Worm (Caenorhabditis elegans) whole organism, L3 larva: ENCODE data around the gene ttr-31.

ENCODE experiments used
- R02D3.7 ChIP-seq: fragments of 150-350 bp; optimal IDR thresholded peaks from 2 replicates; lab custom pipeline; 2014; ENCODE audit warnings: missing biosample characterization, missing genetic modification characterization
- ZK546.5 ChIP-seq: sonication (generic microtip); optimal IDR thresholded peaks from 2 replicates; lab custom pipeline; 2017; ENCODE audit warnings: missing biosample characterization, missing genetic modification characterization
- aly-2 ChIP-seq: fragments of 150-350 bp; optimal IDR thresholded peaks from 2 replicates; lab custom pipeline; 2014; ENCODE audit warnings: missing biosample characterization, missing genetic modification characterization
- ama-1 ChIP-seq: fragments of 150-350 bp; optimal IDR thresholded peaks from 2 replicates; lab custom pipeline; 2018
- ceh-16 ChIP-seq: sonication (generic microtip); optimal IDR thresholded peaks from 2 replicates; lab custom pipeline; 2017; ENCODE audit warnings: missing biosample characterization, missing genetic modification characterization
- ceh-28 ChIP-seq: fragments of 150-350 bp; optimal IDR thresholded peaks from 2 replicates; lab custom pipeline; 2014; ENCODE audit warnings: missing biosample characterization, missing genetic modification reagents, missing genetic modification characterization
- ceh-82 ChIP-seq: fragments of 150-350 bp; optimal IDR thresholded peaks from 2 replicates; lab custom pipeline; 2014; ENCODE audit warnings: missing biosample characterization, missing genetic modification characterization
- ceh-9 ChIP-seq: sonication (generic microtip); optimal IDR thresholded peaks from 2 replicates; lab custom pipeline; 2018; ENCODE audit warnings: missing biosample characterization, missing genetic modification characterization
- daf-12 ChIP-seq: fragments of 150-350 bp; optimal IDR thresholded peaks from 2 replicates; lab custom pipeline; 2014; ENCODE audit warnings: missing biosample characterization, missing genetic modification reagents, missing genetic modification characterization
- egl-27 ChIP-seq: sonication (generic microtip); optimal IDR thresholded peaks from 4 replicates; lab custom pipeline; 2017; ENCODE audit warnings: missing biosample characterization, missing genetic modification reagents, missing genetic modification characterization
- egl-5 ChIP-seq: fragments of 150-350 bp; optimal IDR thresholded peaks from 2 replicates; lab custom pipeline; 2017; ENCODE audit warnings: missing biosample characterization, missing genetic modification reagents, missing genetic modification characterization, inconsistent platforms
- elt-1 ChIP-seq: fragments of 150-350 bp; optimal IDR thresholded peaks from 2 replicates; lab custom pipeline; 2014; ENCODE audit warnings: missing biosample characterization, missing genetic modification characterization
- eor-1 ChIP-seq, 2 experiments: fragments of 150-350 bp; optimal IDR thresholded peaks; 2 replicates each; lab custom pipeline; 2014 to 2018; ENCODE audit warnings: missing biosample characterization in 2 of 2, missing genetic modification characterization in 2 of 2
- fkh-10 ChIP-seq: sonication (generic microtip); optimal IDR thresholded peaks from 2 replicates; lab custom pipeline; 2017; ENCODE audit warnings: missing biosample characterization, missing genetic modification reagents, missing genetic modification characterization
- fkh-2 ChIP-seq: fragments of 150-350 bp; optimal IDR thresholded peaks from 2 replicates; lab custom pipeline; 2014; ENCODE audit warnings: missing biosample characterization, missing genetic modification reagents, missing genetic modification characterization
- fos-1 ChIP-seq: fragments of 150-350 bp; optimal IDR thresholded peaks from 2 replicates; lab custom pipeline; 2014; ENCODE audit warnings: missing biosample characterization, missing genetic modification characterization
- hmg-11 ChIP-seq: sonication (generic microtip); optimal IDR thresholded peaks from 2 replicates; lab custom pipeline; 2016; ENCODE audit warnings: missing genetic modification characterization, missing compliant biosample characterization
- lin-15B ChIP-seq: fragments of 150-350 bp; optimal IDR thresholded peaks from 2 replicates; lab custom pipeline; 2014; ENCODE audit warnings: missing biosample characterization, missing genetic modification characterization
- lin-39 ChIP-seq: fragments of 150-350 bp; optimal IDR thresholded peaks from 2 replicates; lab custom pipeline; 2018; ENCODE audit warnings: missing biosample characterization, missing genetic modification reagents, missing genetic modification characterization
- mdl-1 ChIP-seq: fragments of 150-350 bp; optimal IDR thresholded peaks from 2 replicates; lab custom pipeline; 2014; ENCODE audit warnings: missing biosample characterization, missing genetic modification characterization
- mml-1 ChIP-seq: fragments of 150-350 bp; sonication (generic microtip); optimal IDR thresholded peaks from 3 replicates; lab custom pipeline; 2014; ENCODE audit warnings: missing biosample characterization, missing genetic modification characterization
- nfya-1 ChIP-seq: sonication (generic microtip); optimal IDR thresholded peaks from 2 replicates; lab custom pipeline; 2017; ENCODE audit warnings: missing genetic modification characterization, mild to moderate bottlenecking, missing compliant biosample characterization, antibody characterized with exemption, moderate library complexity; ENCODE audit not compliant: insufficient read depth
- nhr-11 ChIP-seq: fragments of 150-350 bp; optimal IDR thresholded peaks from 2 replicates; lab custom pipeline; 2014; ENCODE audit warnings: missing biosample characterization, missing genetic modification characterization
- nhr-12 ChIP-seq: fragments of 150-350 bp; optimal IDR thresholded peaks from 2 replicates; lab custom pipeline; 2014; ENCODE audit warnings: missing biosample characterization, missing genetic modification characterization
- nhr-23 ChIP-seq: fragments of 150-350 bp; optimal IDR thresholded peaks from 2 replicates; lab custom pipeline; 2014; ENCODE audit warnings: missing biosample characterization, missing genetic modification reagents, missing genetic modification characterization
- nhr-237 ChIP-seq: fragments of 150-350 bp; optimal IDR thresholded peaks from 2 replicates; lab custom pipeline; 2014; ENCODE audit warnings: missing biosample characterization, missing genetic modification characterization
- nhr-25 ChIP-seq: sonication (generic microtip); optimal IDR thresholded peaks from 2 replicates; lab custom pipeline; 2017; ENCODE audit warnings: missing biosample characterization, missing genetic modification characterization
- nhr-28 ChIP-seq: fragments of 150-350 bp; optimal IDR thresholded peaks from 2 replicates; lab custom pipeline; 2014; ENCODE audit warnings: missing biosample characterization, missing genetic modification characterization
- nhr-43 ChIP-seq: sonication (generic microtip); optimal IDR thresholded peaks from 2 replicates; lab custom pipeline; 2016; ENCODE audit warnings: mild to moderate bottlenecking, missing genetic modification characterization, missing compliant biosample characterization; ENCODE audit not compliant: poor library complexity, severe bottlenecking
- nhr-67 ChIP-seq: fragments of 150-350 bp; optimal IDR thresholded peaks from 2 replicates; lab custom pipeline; 2014; ENCODE audit warnings: missing biosample characterization, missing genetic modification characterization
- nhr-76 ChIP-seq: fragments of 150-350 bp; sonication (generic microtip); optimal IDR thresholded peaks from 5 replicates; lab custom pipeline; 2014; ENCODE audit warnings: missing biosample characterization, missing genetic modification characterization
- pha-4 ChIP-seq: fragments of 150-350 bp; optimal IDR thresholded peaks from 2 replicates; lab custom pipeline; 2014; ENCODE audit warnings: missing biosample characterization, missing genetic modification reagents, missing genetic modification characterization
- skn-1 ChIP-seq: fragments of 150-350 bp; optimal IDR thresholded peaks from 2 replicates; lab custom pipeline; 2014; ENCODE audit warnings: missing biosample characterization, missing genetic modification characterization
- snpc-4 ChIP-seq: fragments of 150-350 bp; optimal IDR thresholded peaks from 2 replicates; lab custom pipeline; 2014; ENCODE audit warnings: missing biosample characterization, missing genetic modification characterization
- tbx-2 ChIP-seq: sonication (generic microtip); optimal IDR thresholded peaks from 2 replicates; lab custom pipeline; 2016; ENCODE audit warnings: mild to moderate bottlenecking, missing genetic modification characterization, missing compliant biosample characterization
- unc-39 ChIP-seq: sonication (generic microtip); optimal IDR thresholded peaks from 4 replicates; lab custom pipeline; 2017; ENCODE audit warnings: missing biosample characterization, missing genetic modification characterization
- unc-62 ChIP-seq: fragments of 150-350 bp; sonication (generic microtip); optimal IDR thresholded peaks from 4 replicates; lab custom pipeline; 2014; ENCODE audit warnings: missing biosample characterization, missing genetic modification reagents, missing genetic modification characterization
- zag-1 ChIP-seq: fragments of 150-350 bp; optimal IDR thresholded peaks from 2 replicates; lab custom pipeline; 2014; ENCODE audit warnings: missing biosample characterization, missing genetic modification characterization
- ztf-11 ChIP-seq: fragments of 150-350 bp; optimal IDR thresholded peaks from 2 replicates; lab custom pipeline; 2014; ENCODE audit warnings: missing biosample characterization, missing genetic modification characterization
- ztf-4 ChIP-seq: fragments of 150-350 bp; optimal IDR thresholded peaks from 2 replicates; lab custom pipeline; 2014; ENCODE audit warnings: missing biosample characterization, missing genetic modification characterization

ttr-31 gene

ce11 chrX:11033952-11034287, 25.1 kb upstream of the ttr-31 start:
- no peak for TF ChIP-seq ceh-28 (tag; lab: Kevin White, UChicago)
- TF ChIP-seq nhr-28 = no peak

ce11 chrX:11033128-11033951, 24.5 kb upstream of the ttr-31 start:
- no peak for TF ChIP-seq hmg-11
- TF ChIP-seq mml-1 (tag; lab: Kevin White, UChicago) = no peak
- no peak for TF ChIP-seq eor-1 (tag; optimal IDR thresholded peaks at IDR 0.05; lab: Kevin White, UChicago)
- TF ChIP-seq nhr-237 (tag; lab: Kevin White, UChicago) = no peak
- peak; percentile 38 for TF ChIP-seq nhr-23
- TF ChIP-seq ZK546.5 (tag; lab: Kevin White, UChicago) = no peak
- TF ChIP-seq elt-1 (tag; lab: Kevin White, UChicago) = peak; percentile 30
- no peak for TF ChIP-seq ama-1 (lab: Kevin White, UChicago)
- TF ChIP-seq nhr-25 (tag; lab: Kevin White, UChicago) = peak; percentile 69

- TF ChIP-seq egl-5 (peak; percentile 96), aly-2 (tag; lab: Kevin White, UChicago) (no peak)
Observed at ce11 chrX:11032412-11032811, 23.6 kb upstream of the ttr-31 start.

- TF ChIP-seq nhr-67 (no peak), mml-1 (tag; lab: Kevin White, UChicago) (no peak), daf-12 (tag; lab: Kevin White, UChicago) (no peak), nfya-1 (tag; lab: Kevin White, UChicago) (no peak), ama-1 (lab: Kevin White, UChicago) (no peak), egl-5 (no peak), egl-27 (tag; lab: Kevin White, UChicago) (no peak), nhr-12 (no peak), fkh-10 (GFP tag; lab: Kevin White, UChicago) (no peak), nhr-23 (no peak), aly-2 (tag; lab: Kevin White, UChicago) (no peak), nhr-43 (tag; lab: Kevin White, UChicago) (no peak), nhr-76 (tag; lab: Kevin White, UChicago) (no peak), skn-1 (no peak), snpc-4 (tag; lab: Kevin White, UChicago) (no peak), elt-1 (tag; lab: Kevin White, UChicago) (no peak), lin-15B (no peak), ZK546.5 (tag; lab: Kevin White, UChicago) (no peak), nhr-28 (no peak), ztf-4 (tag; lab: Kevin White, UChicago) (no peak)
- TF ChIP-seq, all 47 proteins: peak for 0
Observed at ce11 chrX:11031869-11032268, 23.0 kb upstream of the ttr-31 start.

ce11 chrX:11031047-11031695, 22.3 kb upstream of the ttr-31 start:
- TF ChIP-seq zag-1 (tag; lab: Kevin White, UChicago) = peak; percentile 73
- no peak for TF ChIP-seq unc-39 (tag; lab: Kevin White, UChicago)
- peak; percentile 51 for TF ChIP-seq ceh-82 (tag; lab: Kevin White, UChicago)
- TF ChIP-seq R02D3.7 (tag; lab: Kevin White, UChicago) = peak; percentile 50
- peak; percentile 50 for TF ChIP-seq lin-15B
- peak; percentile 88 for TF ChIP-seq nhr-43 (tag; lab: Kevin White, UChicago)
- TF ChIP-seq nhr-23 = peak; percentile 85
- TF ChIP-seq snpc-4 (tag; lab: Kevin White, UChicago) = peak; percentile 5
- no peak for TF ChIP-seq ceh-9
- peak; percentile 0 for TF ChIP-seq fkh-10 (GFP tag; lab: Kevin White, UChicago)
- TF ChIP-seq ztf-11 (tag; lab: Kevin White, UChicago) = no peak
- no peak for TF ChIP-seq mml-1 (tag; lab: Kevin White, UChicago)
- TF ChIP-seq nhr-237 (tag; lab: Kevin White, UChicago) = peak; percentile 15
- peak; percentile 67 for TF ChIP-seq nhr-11 (tag; lab: Kevin White, UChicago)
- peak; percentile 90 for TF ChIP-seq tbx-2 (tag; lab: Kevin White, UChicago)
- no peak for TF ChIP-seq daf-12 (tag; lab: Kevin White, UChicago)
- no peak for TF ChIP-seq ceh-16 (tag; lab: Kevin White, UChicago)
- TF ChIP-seq fkh-2 (tag; lab: Kevin White, UChicago) = no peak
- TF ChIP-seq egl-27 (tag; lab: Kevin White, UChicago) = peak; percentile 76
- peak; percentile 77 for TF ChIP-seq pha-4 (tag; lab: Kevin White, UChicago)
- TF ChIP-seq eor-1 (tag; optimal IDR thresholded peaks at IDR 0.05; lab: Kevin White, UChicago) = no peak
- no peak for TF ChIP-seq fos-1 (tag; lab: Kevin White, UChicago)
- TF ChIP-seq ZK546.5 (tag; lab: Kevin White, UChicago) = no peak
- TF ChIP-seq unc-62 = peak; percentile 73
- peak; percentile 94 for TF ChIP-seq nhr-25 (tag; lab: Kevin White, UChicago)
- TF ChIP-seq nhr-67 = peak; percentile 49
- no peak for TF ChIP-seq aly-2 (tag; lab: Kevin White, UChicago)
- peak; percentile 47 for TF ChIP-seq lin-39 (tag; lab: Kevin White, UChicago)
- TF ChIP-seq elt-1 (tag; lab: Kevin White, UChicago) = peak; percentile 47
- TF ChIP-seq skn-1 = peak; percentile 51
- peak; percentile 56 for TF ChIP-seq mdl-1
- no peak for TF ChIP-seq nhr-28
- TF ChIP-seq ztf-4 (tag; lab: Kevin White, UChicago) = peak; percentile 44
- peak; percentile 76 for TF ChIP-seq ama-1 (lab: Kevin White, UChicago)
